Worm (Caenorhabditis elegans) whole organism, L2 larva: ENCODE measurements around the gene ddx-19.

ENCODE experiments used
- C34F6.9 ChIP-seq: fragments of 150-350 bp; optimal IDR thresholded peaks from 2 replicates; lab custom pipeline; 2014; ENCODE audit warnings: missing biosample characterization, missing genetic modification characterization
- F13H6.1 ChIP-seq: sonication (generic microtip); optimal IDR thresholded peaks from 2 replicates; lab custom pipeline; 2016; ENCODE audit warnings: missing genetic modification characterization, missing compliant biosample characterization
- R02D3.7 ChIP-seq: fragments of 150-350 bp; optimal IDR thresholded peaks from 2 replicates; lab custom pipeline; 2014; ENCODE audit warnings: missing biosample characterization, missing genetic modification characterization
- Y55F3AM.14 ChIP-seq: fragments of 200-800 bp; sonication (Bioruptor generic); optimal IDR thresholded peaks from 2 replicates; lab custom pipeline; 2018; ENCODE audit warnings: mild to moderate bottlenecking, missing genetic modification characterization, missing compliant biosample characterization
- ama-1 ChIP-seq: fragments of 150-350 bp; optimal IDR thresholded peaks from 2 replicates; lab custom pipeline; 2018; ENCODE audit warnings: inconsistent platforms
- ceh-16 ChIP-seq: fragments of 150-350 bp; optimal IDR thresholded peaks from 2 replicates; lab custom pipeline; 2014; ENCODE audit warnings: missing biosample characterization, missing genetic modification characterization
- ceh-82 ChIP-seq: fragments of 150-350 bp; optimal IDR thresholded peaks from 2 replicates; lab custom pipeline; 2014; ENCODE audit warnings: missing biosample characterization, missing genetic modification characterization
- crh-2 ChIP-seq: sonication (generic microtip); optimal IDR thresholded peaks from 2 replicates; lab custom pipeline; 2017; ENCODE audit warnings: missing biosample characterization, missing genetic modification characterization
- dmd-4 ChIP-seq: sonication (generic microtip); optimal IDR thresholded peaks from 2 replicates; lab custom pipeline; 2017; ENCODE audit warnings: missing biosample characterization, missing genetic modification characterization
- egl-27 ChIP-seq: sonication (generic microtip); optimal IDR thresholded peaks from 3 replicates; lab custom pipeline; 2017; ENCODE audit warnings: missing biosample characterization, missing genetic modification reagents, missing genetic modification characterization
- elt-3 ChIP-seq: sonication (generic microtip); optimal IDR thresholded peaks from 2 replicates; lab custom pipeline; 2017; ENCODE audit warnings: missing biosample characterization, missing genetic modification characterization
- fos-1 ChIP-seq: fragments of 150-350 bp; optimal IDR thresholded peaks from 2 replicates; lab custom pipeline; 2014; ENCODE audit warnings: missing biosample characterization, missing genetic modification characterization
- gmeb-1 ChIP-seq: fragments of 150-350 bp; optimal IDR thresholded peaks from 2 replicates; lab custom pipeline; 2014; ENCODE audit warnings: missing biosample characterization, missing genetic modification characterization
- lin-11 ChIP-seq: fragments of 150-350 bp; sonication (generic microtip); optimal IDR thresholded peaks from 2 replicates; lab custom pipeline; 2014; ENCODE audit warnings: missing biosample characterization, missing genetic modification characterization, inconsistent platforms, mixed read lengths
- lin-13 ChIP-seq: fragments of 150-350 bp; optimal IDR thresholded peaks from 2 replicates; lab custom pipeline; 2014; ENCODE audit warnings: missing biosample characterization, missing genetic modification reagents, missing genetic modification characterization
- lin-39 ChIP-seq: fragments of 150-350 bp; optimal IDR thresholded peaks from 2 replicates; lab custom pipeline; 2014; ENCODE audit warnings: missing biosample characterization, missing genetic modification reagents, missing genetic modification characterization
- lsy-2 ChIP-seq, 2 experiments: fragments of 150-350 bp in 1 of 2; sonication (generic microtip) in 1 of 2; optimal IDR thresholded peaks; 2 replicates each; lab custom pipeline; 2014 to 2017; ENCODE audit warnings: missing biosample characterization in 2 of 2, missing genetic modification characterization in 2 of 2
- mab-5 ChIP-seq: fragments of 150-350 bp; optimal IDR thresholded peaks from 2 replicates; lab custom pipeline; 2014; ENCODE audit warnings: missing biosample characterization, missing genetic modification characterization
- mbf-1 ChIP-seq: sonication (generic microtip); optimal IDR thresholded peaks from 2 replicates; lab custom pipeline; 2017; ENCODE audit warnings: missing biosample characterization, missing genetic modification characterization
- nhr-11 ChIP-seq: fragments of 150-350 bp; optimal IDR thresholded peaks from 2 replicates; lab custom pipeline; 2014; ENCODE audit warnings: missing biosample characterization, missing genetic modification characterization
- nhr-12 ChIP-seq: fragments of 150-350 bp; optimal IDR thresholded peaks from 2 replicates; lab custom pipeline; 2014; ENCODE audit warnings: missing biosample characterization, missing genetic modification characterization
- nhr-21 ChIP-seq: fragments of 150-350 bp; optimal IDR thresholded peaks from 2 replicates; lab custom pipeline; 2014; ENCODE audit warnings: missing biosample characterization, missing genetic modification characterization
- nhr-77 ChIP-seq: fragments of 150-350 bp; optimal IDR thresholded peaks from 2 replicates; lab custom pipeline; 2014; ENCODE audit warnings: missing biosample characterization, missing genetic modification characterization
- sem-4 ChIP-seq: fragments of 150-350 bp; optimal IDR thresholded peaks from 2 replicates; lab custom pipeline; 2014; ENCODE audit warnings: missing biosample characterization, missing genetic modification reagents, missing genetic modification characterization
- sma-3 ChIP-seq: sonication (generic microtip); optimal IDR thresholded peaks from 2 replicates; lab custom pipeline; 2016; ENCODE audit warnings: missing genetic modification reagents, missing genetic modification characterization, missing compliant biosample characterization
- sma-9 ChIP-seq, 2 experiments: fragments of 150-350 bp in 1 of 2; sonication (generic microtip) in 1 of 2; optimal IDR thresholded peaks; 2 replicates each; lab custom pipeline; 2014 to 2016; ENCODE audit warnings: missing genetic modification characterization in 2 of 2, mild to moderate bottlenecking in 1 of 2, missing biosample characterization in 1 of 2, missing compliant biosample characterization in 1 of 2, missing genetic modification reagents in 1 of 2, moderate library complexity in 1 of 2
- snpc-4 ChIP-seq: fragments of 150-350 bp; optimal IDR thresholded peaks from 2 replicates; lab custom pipeline; 2014; ENCODE audit warnings: missing biosample characterization, missing genetic modification characterization
- unc-55 ChIP-seq: fragments of 150-350 bp; sonication (generic microtip); optimal IDR thresholded peaks from 3 replicates; lab custom pipeline; 2014; ENCODE audit warnings: missing biosample characterization, missing genetic modification reagents, missing genetic modification characterization
- unc-62 ChIP-seq: fragments of 150-350 bp; optimal IDR thresholded peaks from 2 replicates; lab custom pipeline; 2014; ENCODE audit warnings: missing biosample characterization, missing genetic modification reagents, missing genetic modification characterization
- ztf-1 ChIP-seq: fragments of 200-800 bp; sonication (Bioruptor generic); conservative IDR thresholded peaks from 2 replicates; pipeline ENCODE4 v1.3.6; 2022; ENCODE audit warnings: missing genetic modification characterization, missing compliant biosample characterization
- ztf-4 ChIP-seq: fragments of 150-350 bp; optimal IDR thresholded peaks from 2 replicates; lab custom pipeline; 2014; ENCODE audit warnings: missing biosample characterization, missing genetic modification characterization

Gene ddx-19

DNA sequence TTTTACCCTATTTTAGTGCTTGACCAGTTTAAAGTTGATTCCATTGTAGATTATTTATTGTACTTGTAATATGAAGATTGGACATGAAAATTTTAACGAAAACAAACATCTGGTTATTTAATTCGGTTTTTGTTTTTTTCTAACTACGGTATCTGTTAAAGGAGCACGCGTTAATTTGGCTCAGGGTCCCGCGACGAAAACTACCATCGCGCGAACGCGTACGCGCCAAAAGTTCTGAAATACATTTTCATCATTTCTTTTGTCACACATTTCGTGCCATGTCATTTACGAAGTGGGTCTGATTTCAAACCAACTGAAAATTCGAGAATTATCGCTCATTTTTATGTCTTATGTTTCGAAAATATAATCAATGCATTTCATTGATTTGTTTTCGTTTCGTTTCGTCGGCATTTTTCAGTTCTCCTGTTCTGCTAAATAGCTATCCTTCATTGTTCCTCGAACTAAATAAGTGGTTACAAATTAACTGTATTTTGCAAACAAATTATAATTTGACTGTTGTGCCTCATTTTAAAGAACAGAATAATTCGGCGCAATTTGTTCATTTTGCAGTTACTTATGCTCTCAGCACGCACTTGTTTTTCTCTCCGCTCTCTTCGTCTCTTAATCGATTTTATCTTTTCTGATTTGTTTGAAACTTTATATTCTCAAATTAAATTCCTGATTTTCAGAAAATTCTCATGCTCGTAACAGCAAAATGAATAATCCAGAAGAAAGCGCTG lies 49.2 kb downstream of the ddx-19 start, which contains the start of gene T21B10.3:
T21B10.3 (plus strand) TSS at position 690 of the 740 bp plus-strand sequence.
- TF ChIP-seq sma-9 (GFP tag; optimal IDR thresholded peaks at IDR 0.05; lab: Kevin White, UChicago), result peak; percentile 56
- no peak for TF ChIP-seq sma-9 (tag; optimal IDR thresholded peaks at IDR 0.05; lab: Kevin White, UChicago)
- peak in 1 of 2 experiments; percentile 57 for TF ChIP-seq lsy-2 (tag; optimal IDR thresholded peaks at IDR 0.05; lab: Kevin White, UChicago)
- TF ChIP-seq lin-39 (tag; lab: Kevin White, UChicago), result no peak
- peak; percentile 14 for TF ChIP-seq Y55F3AM.14
- TF ChIP-seq nhr-12, result no peak
- TF ChIP-seq ceh-16, result no peak
- TF ChIP-seq ama-1, result peak; percentile 42
- TF ChIP-seq crh-2 (tag; lab: Kevin White, UChicago), result peak; percentile 12
- peak; percentile 10 for TF ChIP-seq C34F6.9 (tag; lab: Kevin White, UChicago)
- peak; percentile 61 for TF ChIP-seq ztf-4
- TF ChIP-seq mbf-1 (tag; lab: Kevin White, UChicago), result no peak
- peak; percentile 67 for TF ChIP-seq lin-13
- TF ChIP-seq nhr-21 (tag; lab: Kevin White, UChicago), result peak; percentile 38
- TF ChIP-seq sma-3 (GFP tag; lab: Kevin White, UChicago), result peak; percentile 10
- peak; percentile 5 for TF ChIP-seq unc-55
- TF ChIP-seq gmeb-1 (tag; lab: Kevin White, UChicago), result no peak
- TF ChIP-seq F13H6.1, result peak; percentile 12
- TF ChIP-seq, all 48 proteins: peak for 12

DNA sequence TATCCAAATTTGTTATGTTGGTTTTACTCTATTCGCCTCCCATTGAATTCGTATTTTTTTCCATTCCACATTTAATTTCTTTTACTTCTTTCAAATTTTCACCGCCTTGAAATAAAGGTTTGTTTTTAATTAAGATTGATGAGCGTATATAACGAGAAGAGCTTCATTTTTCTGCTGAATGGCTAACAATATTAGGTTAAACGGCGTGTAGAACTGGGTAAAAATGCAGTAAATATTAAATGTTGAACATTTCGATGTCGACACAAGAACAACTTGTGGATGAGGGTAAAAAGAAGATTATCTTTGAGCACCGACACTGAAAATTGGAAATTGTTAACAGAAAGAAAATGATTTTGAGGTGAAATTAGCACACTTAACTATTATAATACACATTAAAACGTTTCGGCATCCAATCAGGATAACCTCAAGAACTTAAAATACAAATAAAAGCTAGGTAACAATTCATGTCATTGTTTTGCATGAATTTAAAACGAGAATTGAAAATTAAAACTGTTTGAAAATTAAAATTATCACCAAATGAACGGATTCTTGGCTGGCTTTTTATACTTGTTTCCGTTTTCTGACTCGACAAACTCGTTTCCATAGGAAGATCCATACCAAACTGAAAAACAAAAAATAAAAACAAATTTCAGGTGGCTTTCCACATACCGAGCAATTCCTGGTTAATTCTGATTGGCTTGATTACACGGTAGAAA lies 54.4 kb downstream of the ddx-19 start:
- TF ChIP-seq ceh-82 (tag; lab: Kevin White, UChicago) (no peak), fos-1 (no peak), dmd-4 (tag; lab: Kevin White, UChicago) (no peak), lsy-2 (tag; optimal IDR thresholded peaks at IDR 0.05; lab: Kevin White, UChicago) (no peak), R02D3.7 (no peak), ztf-1 (GFP tag; lab: Robert Waterston, UW) (no peak), nhr-77 (tag; lab: Kevin White, UChicago) (no peak), lin-11 (tag; lab: Kevin White, UChicago) (no peak), unc-62 (GFP tag; lab: Kevin White, UChicago) (no peak), sma-3 (GFP tag; lab: Kevin White, UChicago) (no peak), mab-5 (tag; lab: Kevin White, UChicago) (no peak), lin-39 (tag; lab: Kevin White, UChicago) (no peak), egl-27 (tag; lab: Kevin White, UChicago) (no peak), Y55F3AM.14 (no peak), gmeb-1 (tag; lab: Kevin White, UChicago) (no peak), ztf-4 (no peak), elt-3 (tag; lab: Kevin White, UChicago) (no peak), nhr-11 (tag; lab: Kevin White, UChicago) (no peak), sem-4 (tag; lab: Kevin White, UChicago) (no peak), snpc-4 (no peak)
